Worm (Caenorhabditis elegans) whole organism, L2 larva: ENCODE results near the gene C08F1.6.

Source experiments
- F13H6.1 ChIP-seq: sonication (generic microtip); optimal IDR thresholded peaks from 2 replicates; lab custom pipeline; 2016; ENCODE audit warnings: missing genetic modification characterization, missing compliant biosample characterization
- R02D3.7 ChIP-seq: fragments of 150-350 bp; optimal IDR thresholded peaks from 2 replicates; lab custom pipeline; 2014; ENCODE audit warnings: missing biosample characterization, missing genetic modification characterization
- ZK546.5 ChIP-seq: sonication (generic microtip); optimal IDR thresholded peaks from 2 replicates; lab custom pipeline; 2017; ENCODE audit warnings: missing biosample characterization, missing genetic modification characterization
- alr-1 ChIP-seq: fragments of 150-350 bp; optimal IDR thresholded peaks from 2 replicates; lab custom pipeline; 2014; ENCODE audit warnings: missing biosample characterization, missing genetic modification characterization
- ama-1 ChIP-seq: fragments of 150-350 bp; optimal IDR thresholded peaks from 2 replicates; lab custom pipeline; 2018; ENCODE audit warnings: inconsistent platforms
- blmp-1 ChIP-seq: sonication (generic microtip); optimal IDR thresholded peaks from 2 replicates; lab custom pipeline; 2017; ENCODE audit warnings: missing genetic modification characterization, mild to moderate bottlenecking, missing compliant biosample characterization, antibody characterized with exemption, moderate library complexity; ENCODE audit not compliant: insufficient read depth
- ceh-16 ChIP-seq: fragments of 150-350 bp; optimal IDR thresholded peaks from 2 replicates; lab custom pipeline; 2014; ENCODE audit warnings: missing biosample characterization, missing genetic modification characterization
- elt-1 ChIP-seq: fragments of 150-350 bp; optimal IDR thresholded peaks from 2 replicates; lab custom pipeline; 2014; ENCODE audit warnings: missing biosample characterization, missing genetic modification characterization
- fos-1 ChIP-seq: fragments of 150-350 bp; optimal IDR thresholded peaks from 2 replicates; lab custom pipeline; 2014; ENCODE audit warnings: missing biosample characterization, missing genetic modification characterization
- gmeb-1 ChIP-seq: fragments of 150-350 bp; optimal IDR thresholded peaks from 2 replicates; lab custom pipeline; 2014; ENCODE audit warnings: missing biosample characterization, missing genetic modification characterization
- lin-11 ChIP-seq: fragments of 150-350 bp; sonication (generic microtip); optimal IDR thresholded peaks from 2 replicates; lab custom pipeline; 2014; ENCODE audit warnings: missing biosample characterization, missing genetic modification characterization, inconsistent platforms, mixed read lengths
- lin-13 ChIP-seq: fragments of 150-350 bp; optimal IDR thresholded peaks from 2 replicates; lab custom pipeline; 2014; ENCODE audit warnings: missing biosample characterization, missing genetic modification reagents, missing genetic modification characterization
- lin-39 ChIP-seq: fragments of 150-350 bp; optimal IDR thresholded peaks from 2 replicates; lab custom pipeline; 2014; ENCODE audit warnings: missing biosample characterization, missing genetic modification reagents, missing genetic modification characterization
- lsy-2 ChIP-seq, 2 experiments: fragments of 150-350 bp in 1 of 2; sonication (generic microtip) in 1 of 2; optimal IDR thresholded peaks; 2 replicates each; lab custom pipeline; 2014 to 2017; ENCODE audit warnings: missing biosample characterization in 2 of 2, missing genetic modification characterization in 2 of 2
- mab-5 ChIP-seq: fragments of 150-350 bp; optimal IDR thresholded peaks from 2 replicates; lab custom pipeline; 2014; ENCODE audit warnings: missing biosample characterization, missing genetic modification characterization
- nhr-12 ChIP-seq: fragments of 150-350 bp; optimal IDR thresholded peaks from 2 replicates; lab custom pipeline; 2014; ENCODE audit warnings: missing biosample characterization, missing genetic modification characterization
- nhr-129 ChIP-seq: fragments of 150-350 bp; optimal IDR thresholded peaks from 2 replicates; lab custom pipeline; 2014; ENCODE audit warnings: missing biosample characterization, missing genetic modification characterization
- nhr-21 ChIP-seq: fragments of 150-350 bp; optimal IDR thresholded peaks from 2 replicates; lab custom pipeline; 2014; ENCODE audit warnings: missing biosample characterization, missing genetic modification characterization
- nhr-23 ChIP-seq: fragments of 150-350 bp; optimal IDR thresholded peaks from 2 replicates; lab custom pipeline; 2014; ENCODE audit warnings: missing biosample characterization, missing genetic modification reagents, missing genetic modification characterization
- nhr-237 ChIP-seq: fragments of 150-350 bp; optimal IDR thresholded peaks from 2 replicates; lab custom pipeline; 2014; ENCODE audit warnings: missing biosample characterization, missing genetic modification characterization
- nhr-25 ChIP-seq: fragments of 150-350 bp; sonication (generic microtip); optimal IDR thresholded peaks from 3 replicates; lab custom pipeline; 2014; ENCODE audit warnings: missing biosample characterization, missing genetic modification characterization
- nhr-6 ChIP-seq: fragments of 150-350 bp; optimal IDR thresholded peaks from 2 replicates; lab custom pipeline; 2014; ENCODE audit warnings: missing biosample characterization, missing genetic modification characterization
- nhr-77 ChIP-seq: fragments of 150-350 bp; optimal IDR thresholded peaks from 2 replicates; lab custom pipeline; 2014; ENCODE audit warnings: missing biosample characterization, missing genetic modification characterization
- peb-1 ChIP-seq: fragments of 150-350 bp; optimal IDR thresholded peaks from 2 replicates; lab custom pipeline; 2014; ENCODE audit warnings: missing biosample characterization, missing genetic modification characterization
- sem-4 ChIP-seq: fragments of 150-350 bp; optimal IDR thresholded peaks from 2 replicates; lab custom pipeline; 2014; ENCODE audit warnings: missing biosample characterization, missing genetic modification reagents, missing genetic modification characterization
- skn-1 ChIP-seq: sonication (generic microtip); optimal IDR thresholded peaks from 2 replicates; lab custom pipeline; 2017; ENCODE audit warnings: missing biosample characterization, missing genetic modification characterization
- sma-3 ChIP-seq: sonication (generic microtip); optimal IDR thresholded peaks from 2 replicates; lab custom pipeline; 2016; ENCODE audit warnings: missing genetic modification reagents, missing genetic modification characterization, missing compliant biosample characterization
- snpc-4 ChIP-seq: fragments of 150-350 bp; optimal IDR thresholded peaks from 2 replicates; lab custom pipeline; 2014; ENCODE audit warnings: missing biosample characterization, missing genetic modification characterization
- unc-39 ChIP-seq: fragments of 150-350 bp; optimal IDR thresholded peaks from 2 replicates; lab custom pipeline; 2014; ENCODE audit warnings: missing biosample characterization, missing genetic modification characterization
- unc-55 ChIP-seq: fragments of 150-350 bp; sonication (generic microtip); optimal IDR thresholded peaks from 3 replicates; lab custom pipeline; 2014; ENCODE audit warnings: missing biosample characterization, missing genetic modification reagents, missing genetic modification characterization
- zag-1 ChIP-seq: fragments of 150-350 bp; optimal IDR thresholded peaks from 2 replicates; lab custom pipeline; 2014; ENCODE audit warnings: missing biosample characterization, missing genetic modification characterization
- ztf-11 ChIP-seq: sonication (generic microtip); optimal IDR thresholded peaks from 2 replicates; lab custom pipeline; 2017; ENCODE audit warnings: missing biosample characterization, missing genetic modification characterization
- ztf-4 ChIP-seq: fragments of 150-350 bp; optimal IDR thresholded peaks from 2 replicates; lab custom pipeline; 2014; ENCODE audit warnings: missing biosample characterization, missing genetic modification characterization

Gene C08F1.6

DNA sequence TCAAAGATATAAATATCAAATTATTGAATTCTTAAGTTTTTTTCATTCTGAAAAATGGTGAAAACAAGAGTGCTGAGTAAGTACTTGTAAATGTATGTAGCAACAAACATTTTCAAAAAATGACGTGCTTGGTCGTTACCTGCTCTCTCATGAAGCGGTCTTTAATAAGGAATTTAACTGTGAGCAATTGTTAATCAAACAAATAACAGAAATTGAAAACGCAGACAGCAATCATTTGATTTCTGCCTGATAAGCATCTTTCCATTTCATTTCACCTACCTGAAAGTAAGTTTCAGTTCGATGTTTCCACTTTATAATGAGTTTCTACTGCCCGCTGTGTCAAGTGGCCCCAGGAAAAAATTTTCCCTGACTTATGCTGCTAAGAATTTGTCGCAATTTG, 24.9 kb downstream of the C08F1.6 start, which contains the start of gene math-28:
Gene math-28 (plus strand): TSS at position 301 of the 400 bp plus-strand sequence.
- TF ChIP-seq ztf-4 (tag; lab: Kevin White, UChicago) (no peak), mab-5 (tag; lab: Kevin White, UChicago) (no peak), lin-11 (no peak), nhr-23 (no peak), sem-4 (tag; lab: Kevin White, UChicago) (no peak), fos-1 (no peak), unc-39 (tag; lab: Kevin White, UChicago) (no peak), elt-1 (tag; lab: Kevin White, UChicago) (no peak), nhr-6 (tag; lab: Kevin White, UChicago) (no peak), F13H6.1 (tag; lab: Kevin White, UChicago) (no peak), blmp-1 (no peak), nhr-21 (tag; lab: Kevin White, UChicago) (no peak), gmeb-1 (tag; lab: Kevin White, UChicago) (no peak)
- TF ChIP-seq, all 48 proteins: peak for 0

DNA sequence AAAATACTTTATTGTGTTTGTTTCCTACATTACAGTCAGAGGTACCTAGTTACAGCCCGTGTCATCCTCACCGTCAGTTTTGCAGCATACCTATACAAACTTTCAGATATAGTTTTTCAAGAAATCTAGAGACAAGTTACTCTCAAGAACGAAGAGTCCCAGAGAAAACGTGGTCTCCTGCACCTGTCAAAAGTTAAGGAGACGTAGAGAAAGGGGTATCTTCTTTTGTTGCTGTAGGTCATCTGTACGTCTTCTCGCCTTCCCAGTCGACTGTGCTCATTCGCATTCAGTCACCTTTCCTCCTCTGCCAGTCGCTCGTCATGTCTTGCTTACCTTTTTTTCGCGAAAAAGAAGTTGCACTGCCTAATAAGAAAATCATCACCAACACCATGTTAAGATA, 26.4 kb downstream of the C08F1.6 start, which contains the start of gene F36H5.4:
Gene F36H5.4 (plus strand): TSS at position 301 of the 400 bp plus-strand sequence.
- TF ChIP-seq lsy-2 (tag; optimal IDR thresholded peaks at IDR 0.05; lab: Kevin White, UChicago) (no peak), alr-1 (no peak), sma-3 (GFP tag; lab: Kevin White, UChicago) (no peak), lin-39 (no peak), skn-1 (tag; lab: Kevin White, UChicago) (no peak), lin-13 (GFP tag; lab: Kevin White, UChicago) (no peak), sem-4 (tag; lab: Kevin White, UChicago) (no peak), snpc-4 (tag; lab: Kevin White, UChicago) (no peak), ztf-11 (no peak), nhr-6 (tag; lab: Kevin White, UChicago) (no peak), unc-39 (tag; lab: Kevin White, UChicago) (no peak), gmeb-1 (tag; lab: Kevin White, UChicago) (no peak), ztf-4 (tag; lab: Kevin White, UChicago) (no peak), R02D3.7 (tag; lab: Kevin White, UChicago) (no peak), ZK546.5 (tag; lab: Kevin White, UChicago) (no peak)

DNA sequence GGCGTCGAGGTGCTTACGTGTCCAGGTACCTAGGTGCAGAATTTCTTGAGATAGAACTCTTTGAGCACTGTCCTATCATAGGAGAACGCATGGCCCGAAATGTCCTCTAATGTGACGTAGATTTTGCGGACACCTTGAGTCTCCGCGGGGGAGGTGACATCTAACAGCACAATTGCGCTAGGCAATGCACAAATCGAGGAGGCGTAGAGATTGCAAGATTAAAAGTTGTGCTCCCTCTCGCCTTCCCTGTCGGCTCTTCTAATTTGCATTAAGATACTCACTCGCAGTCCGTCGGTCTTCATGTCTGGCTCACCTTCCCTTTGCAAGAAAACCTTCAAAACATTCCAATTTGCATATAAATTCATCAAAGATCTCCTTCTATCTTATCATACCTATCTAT, 28.4 kb downstream of the C08F1.6 start, which contains the start of gene F36H5.18:
Gene F36H5.18 (plus strand): TSS at position 301 of the 400 bp plus-strand sequence.
- TF ChIP-seq lin-11 (no peak), gmeb-1 (tag; lab: Kevin White, UChicago) (no peak), F13H6.1 (tag; lab: Kevin White, UChicago) (no peak)
- TF ChIP-seq, all 48 proteins: peak for 0

- TF ChIP-seq unc-39 (tag; lab: Kevin White, UChicago) (no peak), lsy-2 (tag; optimal IDR thresholded peaks at IDR 0.05; lab: Kevin White, UChicago) (no peak), nhr-12 (tag; lab: Kevin White, UChicago) (no peak), ztf-4 (tag; lab: Kevin White, UChicago) (no peak), ceh-16 (no peak), nhr-23 (no peak), ama-1 (lab: Kevin White, UChicago) (no peak), F13H6.1 (tag; lab: Kevin White, UChicago) (no peak), alr-1 (no peak), lin-39 (no peak), sma-3 (GFP tag; lab: Kevin White, UChicago) (no peak), ztf-11 (no peak), peb-1 (tag; lab: Kevin White, UChicago) (no peak), nhr-237 (no peak), unc-55 (no peak), zag-1 (tag; lab: Kevin White, UChicago) (no peak)
These were observed 31.0 kb downstream of the C08F1.6 start, which contains the start of gene F36H5.10 for ce11 chrII:1757033-1757432. Gene F36H5.10 (plus strand): TSS chrII:1757333.

- TF ChIP-seq elt-1 (tag; lab: Kevin White, UChicago) = no peak
- no peak for TF ChIP-seq lin-11
- TF ChIP-seq nhr-25 (tag; lab: Kevin White, UChicago) = no peak
These were observed 31.4 kb downstream of the C08F1.6 start, which contains the start of gene fbxb-53 for ce11 chrII:1756582-1756981. Gene fbxb-53 (plus strand): TSS chrII:1756882.

- TF ChIP-seq fos-1 = no peak
- no peak for TF ChIP-seq ceh-16
- TF ChIP-seq nhr-129 (tag; lab: Kevin White, UChicago) = no peak
- TF ChIP-seq nhr-77 (tag; lab: Kevin White, UChicago) = no peak
- TF ChIP-seq ztf-4 (tag; lab: Kevin White, UChicago) = no peak
These were observed 31.9 kb downstream of the C08F1.6 start, which contains the start of gene F36H5.17 for ce11 chrII:1756072-1756471. Gene F36H5.17 (minus strand): TSS chrII:1756172.
